Worm (Caenorhabditis elegans): Measurements from ENCODE around the gene Y43E12A.3.
A peak's percentile ranks its signal among the peaks of the same experiment; 100 is the strongest.

The Y43E12A.3 gene

DNA sequence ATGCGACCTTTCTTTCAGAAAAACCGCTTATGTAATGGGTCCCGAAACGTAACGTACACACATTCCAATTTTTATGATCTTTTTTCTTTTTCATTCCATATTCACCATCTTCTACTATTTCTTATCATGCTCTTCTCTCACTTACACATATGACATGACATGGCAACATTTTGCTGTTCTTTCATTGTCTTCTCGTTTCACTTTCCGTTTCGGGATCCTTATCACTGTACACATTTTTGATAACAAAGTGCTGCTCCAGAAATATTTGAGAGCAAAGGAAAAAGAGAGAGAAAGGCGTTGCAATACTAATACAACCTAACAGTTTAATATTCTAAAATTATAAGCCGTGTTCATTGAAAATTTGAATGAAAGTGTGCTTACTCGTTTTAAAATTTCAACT is 17.4 kb upstream of the Y43E12A.3 start:
- TF ChIP-seq mab-5 (tag; optimal IDR thresholded peaks at IDR 0.05) (no peak), snpc-4 (tag; optimal IDR thresholded peaks at IDR 0.05) (no peak), mep-1 (tag; optimal IDR thresholded peaks at IDR 0.05) (no peak), flh-1 (GFP tag; optimal IDR thresholded peaks at IDR 0.05) (no peak), ces-1 (GFP tag; optimal IDR thresholded peaks at IDR 0.05) (no peak), lin-32 (GFP tag; optimal IDR thresholded peaks at IDR 0.05) (no peak), mls-2 (tag; optimal IDR thresholded peaks at IDR 0.05) (no peak), unc-120 (tag; optimal IDR thresholded peaks at IDR 0.05; ENCODE audit: poor library complexity, severe bottlenecking) (no peak), bed-3 (GFP tag; optimal IDR thresholded peaks at IDR 0.05) (no peak), blmp-1 (tag; optimal IDR thresholded peaks at IDR 0.05) (no peak)

DNA sequence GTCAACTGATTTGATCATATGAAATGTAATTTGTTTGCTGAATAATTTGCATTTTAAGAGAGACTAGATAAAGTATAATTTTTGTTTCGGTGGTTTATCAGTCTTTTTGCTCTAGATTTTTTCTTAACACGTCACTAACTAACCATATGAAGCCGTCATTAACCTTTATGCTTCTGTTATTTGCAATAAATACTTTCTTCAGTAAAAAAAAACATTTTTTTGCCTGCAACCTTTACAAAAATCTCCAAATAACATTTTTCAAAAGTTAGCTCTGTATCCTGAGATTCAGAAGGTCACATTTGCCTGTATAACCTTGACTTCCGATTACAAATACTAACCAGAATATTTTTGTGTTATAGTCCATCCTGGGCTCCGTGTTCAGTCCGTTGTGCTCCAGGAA is 16.9 kb upstream of the Y43E12A.3 start:
- TF ChIP-seq flh-1 (GFP tag; optimal IDR thresholded peaks at IDR 0.05) (no peak), pha-4 (tag; optimal IDR thresholded peaks at IDR 0.05) (no peak), lin-32 (GFP tag; optimal IDR thresholded peaks at IDR 0.05) (no peak)

DNA sequence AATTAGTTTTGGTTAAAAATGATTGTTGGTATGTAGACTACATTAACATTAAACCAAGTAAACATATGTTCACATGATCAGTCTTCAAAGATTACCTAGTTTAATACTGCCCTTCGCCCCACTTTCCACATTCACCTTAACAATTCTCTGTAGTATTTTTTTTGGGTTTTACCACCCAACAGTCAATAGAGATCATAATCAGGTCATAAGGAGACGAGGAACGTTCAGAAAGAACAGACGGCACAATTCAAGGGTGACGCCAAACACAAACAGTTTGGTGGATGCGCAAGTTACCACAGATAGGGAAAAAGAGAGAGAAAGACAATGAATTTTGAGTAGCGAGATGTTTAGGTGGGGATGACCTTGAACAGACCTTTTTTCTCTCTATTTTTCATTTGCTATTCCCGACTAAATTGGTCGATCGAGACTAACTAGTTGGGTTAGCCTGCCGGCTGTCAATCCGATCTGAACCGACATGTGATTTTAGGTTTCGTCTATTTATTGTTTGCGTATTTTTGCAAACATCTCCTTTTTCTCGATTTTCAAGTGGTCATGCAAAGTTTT is 16.0 kb upstream of the Y43E12A.3 start:
- TF ChIP-seq blmp-1 (tag; optimal IDR thresholded peaks at IDR 0.05) (no peak), ztf-11 (tag; optimal IDR thresholded peaks at IDR 0.05) (no peak), mep-1 (tag; optimal IDR thresholded peaks at IDR 0.05) (no peak), nhr-28 (tag; optimal IDR thresholded peaks at IDR 0.05) (no peak), unc-39 (tag; optimal IDR thresholded peaks at IDR 0.05) (no peak), flh-1 (GFP tag; optimal IDR thresholded peaks at IDR 0.05) (no peak), unc-120 (tag; optimal IDR thresholded peaks at IDR 0.05; ENCODE audit: poor library complexity, severe bottlenecking) (no peak), lin-32 (GFP tag; optimal IDR thresholded peaks at IDR 0.05) (no peak), nhr-2 (tag; optimal IDR thresholded peaks at IDR 0.05) (no peak), sptf-1 (tag; optimal IDR thresholded peaks at IDR 0.05) (no peak), M03D4.4 (tag; optimal IDR thresholded peaks at IDR 0.05) (no peak), nhr-12 (tag; optimal IDR thresholded peaks at IDR 0.05) (no peak), elt-1 (tag; optimal IDR thresholded peaks at IDR 0.05; ENCODE audit: borderline replicate concordance, insufficient read depth) (no peak)

DNA sequence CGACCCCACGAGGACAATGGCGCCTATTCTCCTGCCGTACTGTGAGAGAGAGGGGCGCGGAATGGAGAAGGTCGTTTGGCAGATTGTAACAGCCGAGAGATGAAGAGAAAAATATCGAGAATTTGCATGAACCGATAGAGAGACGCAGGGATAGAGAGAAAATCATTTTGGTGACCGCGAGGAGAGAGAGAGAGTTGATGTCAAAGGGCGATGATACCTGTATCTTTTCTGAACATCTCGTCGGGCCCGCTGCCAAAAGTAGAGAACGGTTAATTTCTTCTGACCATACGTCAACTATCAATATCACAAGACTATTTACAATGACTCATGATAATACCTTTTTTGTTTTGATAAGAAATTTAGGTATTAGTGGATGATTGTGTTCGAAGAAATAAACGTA is 11.7 kb upstream of the Y43E12A.3 start:
- TF ChIP-seq nhr-12 (tag; optimal IDR thresholded peaks at IDR 0.05) (no peak), sem-2 (GFP tag; optimal IDR thresholded peaks at IDR 0.05) (no peak), ceh-39 (tag; optimal IDR thresholded peaks at IDR 0.05) (no peak), drap-1 (GFP tag; optimal IDR thresholded peaks at IDR 0.05) (no peak), unc-39 (tag; optimal IDR thresholded peaks at IDR 0.05) (no peak), unc-120 (tag; optimal IDR thresholded peaks at IDR 0.05; ENCODE audit: poor library complexity, severe bottlenecking) (no peak), elt-1 (tag; optimal IDR thresholded peaks at IDR 0.05; ENCODE audit: borderline replicate concordance, insufficient read depth) (peak; percentile 21), nhr-2 (tag; optimal IDR thresholded peaks at IDR 0.05) (no peak), bed-3 (GFP tag; optimal IDR thresholded peaks at IDR 0.05) (no peak)

DNA sequence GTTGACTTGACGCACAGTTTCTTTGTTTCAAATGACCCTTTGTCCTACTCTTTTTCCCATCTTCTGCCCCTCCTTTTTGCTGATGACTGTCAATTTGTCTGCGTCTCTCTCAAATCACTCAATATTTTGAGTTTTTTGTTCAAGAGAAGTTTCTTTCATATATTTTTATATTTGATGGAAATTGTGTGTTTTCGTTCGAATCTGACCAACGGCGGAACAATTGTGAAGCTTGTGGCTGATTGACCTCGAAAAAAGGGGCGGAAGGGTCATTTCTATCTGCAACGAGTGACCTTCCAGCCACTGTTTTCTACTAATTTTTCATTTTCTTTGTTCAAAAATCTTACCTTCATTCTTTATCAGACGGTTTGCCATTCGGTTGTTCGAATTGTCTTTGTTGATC is 9.1 kb upstream of the Y43E12A.3 start:
- TF ChIP-seq zip-8 (tag; optimal IDR thresholded peaks at IDR 0.05), result no peak
- no peak for TF ChIP-seq mep-1 (tag; optimal IDR thresholded peaks at IDR 0.05)
- no peak for TF ChIP-seq hlh-1 (tag; optimal IDR thresholded peaks at IDR 0.05)
- no peak for TF ChIP-seq lin-13 (tag; optimal IDR thresholded peaks at IDR 0.05)
- TF ChIP-seq lsy-2 (tag; optimal IDR thresholded peaks at IDR 0.05), result no peak
- TF ChIP-seq sptf-1 (tag; optimal IDR thresholded peaks at IDR 0.05), result no peak

ce11 chrIV:10979689-10980088 is 8.0 kb upstream of the Y43E12A.3 start:
- TF ChIP-seq unc-120 (tag; optimal IDR thresholded peaks at IDR 0.05; ENCODE audit: poor library complexity, severe bottlenecking) (peak; percentile 19), nhr-28 (tag; optimal IDR thresholded peaks at IDR 0.05) (no peak)

DNA sequence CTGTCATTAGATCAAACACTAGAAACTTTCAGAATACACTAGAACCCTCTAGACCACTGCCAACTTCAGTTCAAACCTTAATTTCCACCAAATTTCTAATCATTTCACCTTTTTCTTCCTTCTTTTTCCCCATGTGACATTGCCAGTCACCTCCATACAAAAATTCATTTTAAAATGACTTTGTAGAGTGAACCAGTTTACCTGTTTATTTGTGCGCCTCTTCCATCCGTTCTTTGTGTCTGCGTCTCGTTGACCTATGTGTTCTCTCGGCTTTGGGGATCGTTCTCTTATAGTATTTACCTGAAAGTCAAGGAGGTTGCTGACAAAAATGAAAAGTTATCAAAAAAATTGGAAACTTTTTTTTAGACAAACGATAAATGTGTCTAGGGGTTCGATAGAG is 7.1 kb upstream of the Y43E12A.3 start:
- TF ChIP-seq sem-2 (GFP tag; optimal IDR thresholded peaks at IDR 0.05) (no peak), lsy-2 (tag; optimal IDR thresholded peaks at IDR 0.05) (no peak), lin-32 (GFP tag; optimal IDR thresholded peaks at IDR 0.05) (no peak), cnd-1 (tag; optimal IDR thresholded peaks at IDR 0.05) (no peak), sptf-1 (tag; optimal IDR thresholded peaks at IDR 0.05) (no peak), nhr-28 (tag; optimal IDR thresholded peaks at IDR 0.05) (no peak), nhr-2 (tag; optimal IDR thresholded peaks at IDR 0.05) (no peak), ces-1 (GFP tag; optimal IDR thresholded peaks at IDR 0.05) (no peak), ceh-83 (GFP tag; optimal IDR thresholded peaks at IDR 0.05) (no peak)
